Worm (Caenorhabditis elegans) whole organism, L4 larva: ENCODE measurements around the gene K08F9.4.

Experiments
- D1046.2 ChIP-seq: fragments of 200-800 bp; sonication (Bioruptor generic); IDR thresholded peaks from 2 replicates; pipeline ENCODE4 v1.3.6; 2022; ENCODE audit warnings: missing genetic modification characterization, missing compliant biosample characterization
- F37D6.2 ChIP-seq: sonication (generic microtip); optimal IDR thresholded peaks from 2 replicates; lab custom pipeline; 2016; ENCODE audit warnings: mild to moderate bottlenecking, missing genetic modification characterization, missing compliant biosample characterization
- R02D3.7 ChIP-seq: fragments of 150-350 bp; sonication (generic microtip); optimal IDR thresholded peaks from 3 replicates; lab custom pipeline; 2014; ENCODE audit warnings: missing biosample characterization, missing genetic modification characterization
- Y105C5A.15 ChIP-seq: fragments of 200-800 bp; sonication (Bioruptor generic); IDR thresholded peaks from 2 replicates; pipeline ENCODE4 v1.3.6; 2022; ENCODE audit warnings: missing genetic modification characterization, missing compliant biosample characterization
- Y48G9A.11 ChIP-seq: fragments of 200-800 bp; sonication (Bioruptor generic); IDR thresholded peaks from 2 replicates; pipeline ENCODE4 v1.3.6; 2022; ENCODE audit warnings: missing genetic modification reagents, missing genetic modification characterization, missing compliant biosample characterization
- ZK337.2 ChIP-seq: fragments of 200-800 bp; sonication (Bioruptor generic); IDR thresholded peaks from 2 replicates; pipeline ENCODE4 v1.3.6; 2022; ENCODE audit warnings: missing genetic modification reagents, missing genetic modification characterization, missing compliant biosample characterization
- ZK546.5 ChIP-seq, 2 experiments: sonication (generic microtip); optimal IDR thresholded peaks; 2 replicates each; lab custom pipeline; 2017; ENCODE audit warnings: missing biosample characterization in 2 of 2, missing genetic modification characterization in 2 of 2
- aha-1 ChIP-seq: fragments of 150-350 bp; peaks from one replicate; lab custom pipeline; 2014; ENCODE audit warnings: missing biosample characterization, missing genetic modification characterization
- ceh-28 ChIP-seq: fragments of 150-350 bp; optimal IDR thresholded peaks from 2 replicates; lab custom pipeline; 2014; ENCODE audit warnings: missing biosample characterization, missing genetic modification reagents, missing genetic modification characterization
- ceh-44 ChIP-seq: fragments of 200-800 bp; sonication (Bioruptor generic); IDR thresholded peaks from 2 replicates; pipeline ENCODE4 v1.3.6; 2022; ENCODE audit warnings: missing genetic modification reagents, missing genetic modification characterization, missing compliant biosample characterization
- cey-2 ChIP-seq: sonication (generic microtip); optimal IDR thresholded peaks from 3 replicates; lab custom pipeline; 2017; ENCODE audit warnings: missing genetic modification characterization, mild to moderate bottlenecking, missing compliant biosample characterization, antibody characterized with exemption, borderline replicate concordance; ENCODE audit not compliant: insufficient read depth
- daf-12 ChIP-seq: fragments of 150-350 bp; optimal IDR thresholded peaks from 2 replicates; lab custom pipeline; 2014; ENCODE audit warnings: missing biosample characterization, missing genetic modification reagents, missing genetic modification characterization
- daf-16 ChIP-seq, 3 experiments: sonication (generic microtip); optimal IDR thresholded peaks; 2 replicates each; lab custom pipeline; 2016 to 2017; ENCODE audit warnings: missing genetic modification characterization in 3 of 3, missing genetic modification reagents in 3 of 3, mild to moderate bottlenecking in 2 of 3, missing compliant biosample characterization in 2 of 3, missing biosample characterization in 1 of 3, moderate library complexity in 1 of 3
- daf-19 ChIP-seq: fragments of 200-800 bp; sonication (Bioruptor generic); conservative IDR thresholded peaks from 2 replicates; pipeline ENCODE4 v1.3.6; 2022; ENCODE audit warnings: missing genetic modification characterization, missing compliant biosample characterization
- daf-8 ChIP-seq: fragments of 200-800 bp; sonication (Bioruptor generic); IDR thresholded peaks from 2 replicates; pipeline ENCODE4 v1.3.6; 2022; ENCODE audit warnings: missing genetic modification characterization, missing compliant biosample characterization
- dmd-6 ChIP-seq: fragments of 200-800 bp; sonication (Bioruptor generic); IDR thresholded peaks from 2 replicates; pipeline ENCODE4 v1.3.6; 2022; ENCODE audit warnings: missing genetic modification reagents, missing genetic modification characterization, missing compliant biosample characterization
- dpl-1 ChIP-seq: fragments of 150-350 bp; optimal IDR thresholded peaks from 2 replicates; lab custom pipeline; 2014; ENCODE audit warnings: missing biosample characterization, missing genetic modification reagents, missing genetic modification characterization
- dve-1 ChIP-seq: sonication (generic microtip); optimal IDR thresholded peaks from 2 replicates; lab custom pipeline; 2017; ENCODE audit warnings: antibody characterized with exemption, mild to moderate bottlenecking, missing genetic modification characterization, missing compliant biosample characterization; ENCODE audit not compliant: insufficient read depth
- egl-43 ChIP-seq: fragments of 200-800 bp; sonication (Bioruptor generic); IDR thresholded peaks from 2 replicates; pipeline ENCODE4 v1.3.6; 2022; ENCODE audit warnings: missing genetic modification reagents, missing genetic modification characterization, missing compliant biosample characterization
- hlh-11 ChIP-seq: fragments of 200-800 bp; sonication (Bioruptor generic); optimal IDR thresholded peaks from 2 replicates; lab custom pipeline; 2018; ENCODE audit warnings: mild to moderate bottlenecking, missing genetic modification characterization, missing compliant biosample characterization
- hlh-30 ChIP-seq: sonication (generic microtip); optimal IDR thresholded peaks from 2 replicates; lab custom pipeline; 2017; ENCODE audit warnings: antibody characterized with exemption, mild to moderate bottlenecking, missing genetic modification characterization, missing compliant biosample characterization; ENCODE audit not compliant: insufficient read depth
- hmg-1.1 ChIP-seq: fragments of 200-800 bp; sonication (Bioruptor generic); IDR thresholded peaks from 2 replicates; pipeline ENCODE4 v1.3.6; 2022; ENCODE audit warnings: missing genetic modification reagents, missing genetic modification characterization, missing compliant biosample characterization
- jun-1 ChIP-seq: fragments of 150-350 bp; optimal IDR thresholded peaks from 2 replicates; lab custom pipeline; 2014; ENCODE audit warnings: missing biosample characterization, missing genetic modification reagents, missing genetic modification characterization
- lin-13 ChIP-seq: fragments of 150-350 bp; optimal IDR thresholded peaks from 2 replicates; lab custom pipeline; 2014; ENCODE audit warnings: missing biosample characterization, missing genetic modification reagents, missing genetic modification characterization
- lin-15B ChIP-seq: fragments of 150-350 bp; sonication (generic microtip); optimal IDR thresholded peaks from 3 replicates; lab custom pipeline; 2014; ENCODE audit warnings: missing biosample characterization, missing genetic modification characterization
- lin-38 ChIP-seq: fragments of 200-800 bp; sonication (Bioruptor generic); IDR thresholded peaks from 2 replicates; pipeline ENCODE4 v1.3.6; 2022; ENCODE audit warnings: missing genetic modification reagents, missing genetic modification characterization, missing compliant biosample characterization
- madf-9 ChIP-seq: fragments of 200-800 bp; sonication (Bioruptor generic); conservative IDR thresholded peaks from 2 replicates; pipeline ENCODE4 v1.3.6; 2022; ENCODE audit warnings: missing genetic modification reagents, missing genetic modification characterization, missing compliant biosample characterization
- mdl-1 ChIP-seq, 2 experiments: fragments of 150-350 bp in 1 of 2; sonication (generic microtip) in 1 of 2; optimal IDR thresholded peaks; 2 replicates each; lab custom pipeline; 2014 to 2017; ENCODE audit warnings: missing biosample characterization in 2 of 2, missing genetic modification characterization in 2 of 2
- mep-1 ChIP-seq: fragments of 150-350 bp; sonication (generic microtip); optimal IDR thresholded peaks from 3 replicates; lab custom pipeline; 2014; ENCODE audit warnings: missing biosample characterization, missing genetic modification characterization
- mes-2 ChIP-seq: sonication (generic microtip); optimal IDR thresholded peaks from 2 replicates; lab custom pipeline; 2016; ENCODE audit warnings: missing genotype, mild to moderate bottlenecking, missing genetic modification characterization, missing compliant biosample characterization; ENCODE audit not compliant: poor library complexity, severe bottlenecking
- mxl-3 ChIP-seq: fragments of 200-800 bp; sonication (Bioruptor generic); optimal IDR thresholded peaks from 2 replicates; lab custom pipeline; 2018; ENCODE audit warnings: mild to moderate bottlenecking, missing genetic modification characterization, missing compliant biosample characterization
- nhr-102 ChIP-seq: sonication (generic microtip); optimal IDR thresholded peaks from 2 replicates; lab custom pipeline; 2016; ENCODE audit warnings: mild to moderate bottlenecking, missing genetic modification characterization, moderate library complexity, missing compliant biosample characterization
- nhr-48 ChIP-seq: sonication (generic microtip); optimal IDR thresholded peaks from 2 replicates; lab custom pipeline; 2016; ENCODE audit warnings: mild to moderate bottlenecking, missing genetic modification characterization, missing compliant biosample characterization
- nhr-6 ChIP-seq: fragments of 150-350 bp; optimal IDR thresholded peaks from 2 replicates; lab custom pipeline; 2014; ENCODE audit warnings: missing biosample characterization, missing genetic modification characterization
- nhr-76 ChIP-seq: fragments of 150-350 bp; optimal IDR thresholded peaks from 2 replicates; lab custom pipeline; 2014; ENCODE audit warnings: missing biosample characterization, missing genetic modification characterization
- php-3 ChIP-seq: fragments of 200-800 bp; sonication (Bioruptor generic); IDR thresholded peaks from 2 replicates; pipeline ENCODE4 v1.3.6; 2022; ENCODE audit warnings: missing genetic modification reagents, missing genetic modification characterization, missing compliant biosample characterization
- pqm-1 ChIP-seq: sonication (generic microtip); optimal IDR thresholded peaks from 2 replicates; lab custom pipeline; 2017; ENCODE audit warnings: missing biosample characterization, missing genetic modification characterization
- rbr-2 ChIP-seq: sonication (generic microtip); optimal IDR thresholded peaks from 2 replicates; lab custom pipeline; 2016; ENCODE audit warnings: missing genotype, missing genetic modification characterization, missing compliant biosample characterization
- skn-1 ChIP-seq: fragments of 150-350 bp; optimal IDR thresholded peaks from 2 replicates; lab custom pipeline; 2014; ENCODE audit warnings: missing biosample characterization, missing genetic modification characterization
- spr-1 ChIP-seq: sonication (generic microtip); optimal IDR thresholded peaks from 2 replicates; lab custom pipeline; 2016; ENCODE audit warnings: mild to moderate bottlenecking, missing genetic modification characterization, missing compliant biosample characterization
- spr-3 ChIP-seq: fragments of 200-800 bp; sonication (Bioruptor generic); optimal IDR thresholded peaks from 2 replicates; lab custom pipeline; 2018; ENCODE audit warnings: mild to moderate bottlenecking, missing genetic modification characterization, missing compliant biosample characterization
- tag-97 ChIP-seq: fragments of 200-800 bp; sonication (Bioruptor generic); IDR thresholded peaks from 2 replicates; pipeline ENCODE4 v1.3.6; 2022; ENCODE audit warnings: missing genetic modification characterization, missing compliant biosample characterization
- unc-130 ChIP-seq: sonication (generic microtip); optimal IDR thresholded peaks from 2 replicates; lab custom pipeline; 2016; ENCODE audit warnings: missing genetic modification reagents, missing genetic modification characterization, missing compliant biosample characterization
- unc-39 ChIP-seq: sonication (generic microtip); optimal IDR thresholded peaks from 2 replicates; lab custom pipeline; 2017; ENCODE audit warnings: missing biosample characterization, missing genetic modification characterization
- zag-1 ChIP-seq: fragments of 150-350 bp; optimal IDR thresholded peaks from 2 replicates; lab custom pipeline; 2014; ENCODE audit warnings: missing biosample characterization, missing genetic modification characterization
- zfp-3 ChIP-seq: fragments of 200-800 bp; sonication (Bioruptor generic); conservative IDR thresholded peaks from 2 replicates; pipeline ENCODE4 v1.3.6; 2022; ENCODE audit warnings: missing genetic modification reagents, missing genetic modification characterization, missing compliant biosample characterization
- zip-11 ChIP-seq: fragments of 200-800 bp; sonication (Bioruptor generic); IDR thresholded peaks from 2 replicates; pipeline ENCODE4 v1.3.6; 2022; ENCODE audit warnings: missing genetic modification characterization, missing compliant biosample characterization
- zip-2 ChIP-seq: fragments of 150-350 bp; optimal IDR thresholded peaks from 2 replicates; lab custom pipeline; 2014; ENCODE audit warnings: missing biosample characterization, missing genetic modification characterization
- ztf-11 ChIP-seq: fragments of 150-350 bp; optimal IDR thresholded peaks from 2 replicates; lab custom pipeline; 2014; ENCODE audit warnings: missing biosample characterization, missing genetic modification characterization

K08F9.4 gene

ce11 chrV:15186259-15186927 is 42.6 kb downstream of the K08F9.4 start, which contains the start of gene Y75B12B.3 (continued):
- TF ChIP-seq zag-1 (no peak), zip-11 (GFP tag; lab: Robert Waterston, UW) (no peak), aha-1 (tag; lab: Kevin White, UChicago) (peak; percentile 75), tag-97 (no peak), rbr-2 (tag; lab: Kevin White, UChicago) (no peak), lin-15B (no peak), nhr-102 (peak; percentile 2), mes-2 (tag; lab: Kevin White, UChicago) (no peak), cey-2 (no peak), nhr-76 (tag; lab: Kevin White, UChicago) (no peak), daf-19 (GFP tag; lab: Robert Waterston, UW) (no peak), F37D6.2 (no peak), pqm-1 (tag; lab: Kevin White, UChicago) (no peak), Y105C5A.15 (GFP tag; lab: Robert Waterston, UW) (peak; percentile 2; the same call in 1 of the 2 replicates), jun-1 (no peak), lin-13 (GFP tag; lab: Kevin White, UChicago) (peak; percentile 1), ceh-44 (GFP tag; lab: Robert Waterston, UW) (no peak), daf-16 (GFP tag; optimal IDR thresholded peaks at IDR 0.05; lab: Kevin White, UChicago) (no peak), daf-16 (tag; optimal IDR thresholded peaks at IDR 0.05; lab: Kevin White, UChicago) (no peak), lin-38 (peak; percentile 52), madf-9 (GFP tag; lab: Robert Waterston, UW) (no peak), spr-3 (GFP tag; lab: Kevin White, UChicago) (no peak), ceh-28 (tag; lab: Kevin White, UChicago) (no peak), hmg-1.1 (GFP tag; lab: Robert Waterston, UW) (no peak), ZK337.2 (GFP tag; lab: Robert Waterston, UW) (no peak), mdl-1 (tag; optimal IDR thresholded peaks at IDR 0.05; lab: Kevin White, UChicago) (no peak), zfp-3 (GFP tag; lab: Robert Waterston, UW) (no peak), unc-39 (tag; lab: Kevin White, UChicago) (no peak), zip-2 (tag; lab: Kevin White, UChicago) (no peak), R02D3.7 (tag; lab: Kevin White, UChicago) (no peak), spr-1 (tag; lab: Kevin White, UChicago) (no peak), ZK546.5 (tag; optimal IDR thresholded peaks at IDR 0.05; lab: Kevin White, UChicago) (no peak), egl-43 (GFP tag; lab: Robert Waterston, UW) (peak; percentile 68), D1046.2 (GFP tag; lab: Robert Waterston, UW) (no peak)

ce11 chrV:15187083-15188057 is 43.6 kb downstream of the K08F9.4 start, which contains the start of the genes cyn-7 and bath-36:
TSS of gene cyn-7 (minus strand) at chrV:15187378.
TSS of gene bath-36 (plus strand) at chrV:15187888.
- TF ChIP-seq hlh-11 (tag; lab: Kevin White, UChicago) (peak; percentile 94), mxl-3 (peak; percentile 78), nhr-6 (peak; percentile 74), Y48G9A.11 (GFP tag; lab: Robert Waterston, UW) (no peak), daf-12 (tag; lab: Kevin White, UChicago) (no peak), hlh-30 (peak; percentile 20), unc-130 (GFP tag; lab: Kevin White, UChicago) (no peak), dmd-6 (GFP tag; lab: Robert Waterston, UW) (peak; percentile 75), lin-13 (GFP tag; lab: Kevin White, UChicago) (peak; percentile 62), mep-1 (tag; lab: Kevin White, UChicago) (peak; percentile 77), ztf-11 (no peak), dve-1 (tag; lab: Kevin White, UChicago) (peak; percentile 93), skn-1 (tag; lab: Kevin White, UChicago) (no peak), nhr-48 (tag; lab: Kevin White, UChicago) (peak; percentile 75), daf-8 (no peak), dpl-1 (GFP tag; lab: Kevin White, UChicago) (peak; percentile 81), php-3 (0 out of 2 replicates have a peak, but pooled peaks have one; percentile 34)
